Fruit fly (Drosophila melanogaster): ENCODE results near the gene CG17931.
A peak's percentile ranks its signal among the peaks of the same experiment; 100 is the strongest.

The CG17931 gene

dm6 chr3R:16359098-16359497, at the start of gene CG17931:
Gene CG17931 (minus strand): TSS chr3R:16359466.
- TF ChIP-seq CG12299 (tag; optimal IDR thresholded peaks at IDR 0.05) (no peak), her (GFP tag; optimal IDR thresholded peaks at IDR 0.05) (peak; percentile 100), CG10543 (GFP tag; optimal IDR thresholded peaks at IDR 0.05) (no peak), Kr (GFP tag; optimal IDR thresholded peaks at IDR 0.05) (no peak), nerfin-1 (tag; optimal IDR thresholded peaks at IDR 0.05) (no peak), onecut (GFP tag; IDR thresholded peaks at IDR 0.05) (no peak; the same call in 1 of the 2 replicates), salm (tag; optimal IDR thresholded peaks at IDR 0.05) (no peak), CG7839 (tag; optimal IDR thresholded peaks at IDR 0.05) (no peak), odd (GFP tag; optimal IDR thresholded peaks at IDR 0.05) (no peak), CG33557 (GFP tag; optimal IDR thresholded peaks at IDR 0.05) (no peak), grau (tag; optimal IDR thresholded peaks at IDR 0.05) (peak; percentile 37), sisA (GFP tag; IDR thresholded peaks at IDR 0.05) (no peak), YL-1 (GFP tag; optimal IDR thresholded peaks at IDR 0.05) (peak; percentile 62), Hr3 (GFP tag; optimal IDR thresholded peaks at IDR 0.05) (peak; percentile 8), Dp (GFP tag; optimal IDR thresholded peaks at IDR 0.05) (peak; percentile 88), CG1602 (GFP tag; optimal IDR thresholded peaks at IDR 0.05) (no peak), Opbp (GFP tag; IDR thresholded peaks at IDR 0.05; ENCODE audit: partially characterized antibody) (peak; percentile 56; the same call in 2 of the 3 replicates), ERR (GFP tag; optimal IDR thresholded peaks at IDR 0.05) (no peak), MBD-R2 (GFP tag; IDR thresholded peaks at IDR 0.05) (peak; percentile 83), HmgD (GFP tag; optimal IDR thresholded peaks at IDR 0.05) (peak; percentile 5), CG12659 (GFP tag; optimal IDR thresholded peaks at IDR 0.05) (peak; percentile 78), Hmr (GFP tag; optimal IDR thresholded peaks at IDR 0.05) (peak; percentile 48), Lim3 (GFP tag; IDR thresholded peaks at IDR 0.05) (no peak), trem (tag; optimal IDR thresholded peaks at IDR 0.05) (peak; percentile 60), Pdp1 (GFP tag; optimal IDR thresholded peaks at IDR 0.05) (peak in 1 of 2 experiments; percentile 58), crp (GFP tag; optimal IDR thresholded peaks at IDR 0.05) (peak in 1 of 2 experiments; percentile 79), CG12942 (GFP tag; optimal IDR thresholded peaks at IDR 0.05) (no peak), CG15601 (tag; optimal IDR thresholded peaks at IDR 0.05) (peak; percentile 68), tap (tag; optimal IDR thresholded peaks at IDR 0.05) (peak; percentile 31), CG4707 (GFP tag; optimal IDR thresholded peaks at IDR 0.05) (no peak), CG17829 (tag; optimal IDR thresholded peaks at IDR 0.05) (peak; percentile 44), CTCF (GFP tag; optimal IDR thresholded peaks at IDR 0.05) (no peak), Gsc (GFP tag; IDR thresholded peaks at IDR 0.05) (no peak), CG13624 (GFP tag; optimal IDR thresholded peaks at IDR 0.05) (no peak), CG18619 (GFP tag; optimal IDR thresholded peaks at IDR 0.05) (no peak), CG15479 (GFP tag; optimal IDR thresholded peaks at IDR 0.05) (peak; percentile 10), org-1 (GFP tag; optimal IDR thresholded peaks at IDR 0.05) (no peak), ftz-f1 (GFP tag; optimal IDR thresholded peaks at IDR 0.05) (peak; percentile 10), Dbx (GFP tag; IDR thresholded peaks at IDR 0.05) (no peak), MESR4 (GFP tag; optimal IDR thresholded peaks at IDR 0.05) (peak; percentile 97), ci (GFP tag; IDR thresholded peaks at IDR 0.05) (no peak), BEAF-32 (GFP tag; optimal IDR thresholded peaks at IDR 0.05) (peak; percentile 49), CG12391 (tag; optimal IDR thresholded peaks at IDR 0.05) (peak; percentile 36), Usf (GFP tag; optimal IDR thresholded peaks at IDR 0.05) (no peak), CG2889 (GFP tag; IDR thresholded peaks at IDR 0.05) (no peak), CHES-1-like (GFP tag; optimal IDR thresholded peaks at IDR 0.05) (peak; percentile 20), bab2 (GFP tag; optimal IDR thresholded peaks at IDR 0.05) (no peak), da (GFP tag; optimal IDR thresholded peaks at IDR 0.05) (no peak), Sin3A (optimal IDR thresholded peaks at IDR 0.05) (peak; percentile 27), Hsf (GFP tag; optimal IDR thresholded peaks at IDR 0.05) (no peak), CG30403 (GFP tag; optimal IDR thresholded peaks at IDR 0.05) (no peak), lbe (GFP tag; optimal IDR thresholded peaks at IDR 0.05) (peak; percentile 43)
